Worm (Caenorhabditis elegans): ENCODE data around the gene F35E12.9.

F35E12.9 gene

ce11 chrV:13790557-13790956 lies 45.6 kb upstream of the F35E12.9 start (continued):
- TF ChIP-seq vab-15 (tag; optimal IDR thresholded peaks at IDR 0.05) (peak; percentile 32), lin-15B (tag; optimal IDR thresholded peaks at IDR 0.05) (no peak), mab-9 (GFP tag; IDR thresholded peaks at IDR 0.05) (no peak), skn-1 (tag; optimal IDR thresholded peaks at IDR 0.05) (no peak), tbx-2 (tag; optimal IDR thresholded peaks at IDR 0.05) (peak; percentile 20), jun-1 (tag; optimal IDR thresholded peaks at IDR 0.05) (no peak), ets-5 (GFP tag; IDR thresholded peaks at IDR 0.05) (no peak), blmp-1 (tag; optimal IDR thresholded peaks at IDR 0.05) (peak; percentile 54), pag-3 (tag; optimal IDR thresholded peaks at IDR 0.05; ENCODE audit: borderline replicate concordance, insufficient read depth) (no peak), nhr-84 (tag; optimal IDR thresholded peaks at IDR 0.05) (no peak), isw-1 (GFP tag; IDR thresholded peaks at IDR 0.05) (no peak), unc-86 (tag; optimal IDR thresholded peaks at IDR 0.05) (peak; percentile 4), fkh-4 (tag; optimal IDR thresholded peaks at IDR 0.05; ENCODE audit: borderline replicate concordance) (no peak), dsc-1 (tag; optimal IDR thresholded peaks at IDR 0.05) (no peak), ceh-63 (GFP tag; optimal IDR thresholded peaks at IDR 0.05) (no peak), C16A3.4 (tag; optimal IDR thresholded peaks at IDR 0.05) (no peak), ceh-8 (GFP tag; optimal IDR thresholded peaks at IDR 0.05) (no peak), F16B12.6 (tag; optimal IDR thresholded peaks at IDR 0.05) (no peak), efl-3 (GFP tag; optimal IDR thresholded peaks at IDR 0.05) (no peak)

DNA sequence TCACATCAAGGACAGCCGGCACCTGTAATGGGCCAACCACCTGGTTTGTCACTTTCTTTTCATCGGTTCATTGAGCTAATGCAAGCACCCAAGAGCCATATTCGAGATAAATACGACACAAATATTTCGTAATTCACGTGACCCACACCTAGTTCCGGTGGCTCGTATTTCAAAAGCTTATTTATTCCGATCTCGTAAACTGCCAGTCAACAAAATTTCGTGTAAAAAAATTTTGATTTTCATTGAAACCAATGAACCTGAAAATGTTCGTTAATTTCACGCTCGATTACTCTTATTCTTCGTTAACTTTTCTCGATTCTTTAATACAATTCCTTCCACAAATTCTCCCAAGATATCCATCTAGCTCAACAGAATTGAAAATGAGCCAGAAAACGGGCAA lies 45.2 kb upstream of the F35E12.9 start:
- TF ChIP-seq nhr-71 (tag; optimal IDR thresholded peaks at IDR 0.05) = no peak
- TF ChIP-seq fkh-8 (tag; optimal IDR thresholded peaks at IDR 0.05) = peak; percentile 6

DNA sequence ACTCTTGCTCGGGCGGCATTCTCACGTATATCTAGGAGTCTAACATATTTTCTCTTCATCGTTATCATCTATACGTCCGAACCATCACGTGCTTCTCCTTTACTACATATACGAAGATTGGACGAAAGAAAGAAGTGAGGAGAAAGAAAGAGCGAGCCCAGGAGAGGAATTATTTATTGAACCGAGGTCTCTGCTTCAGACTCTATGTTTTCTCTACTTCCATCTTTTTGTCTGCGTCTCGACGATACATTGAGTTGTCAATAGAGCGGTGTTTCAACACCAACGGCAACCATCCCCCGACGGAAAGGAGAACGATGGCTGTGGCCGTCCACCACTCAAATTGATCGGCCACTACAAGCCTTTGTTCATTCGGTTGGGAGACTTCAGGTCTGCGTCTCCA lies 44.4 kb upstream of the F35E12.9 start:
- TF ChIP-seq ceh-88 (GFP tag; IDR thresholded peaks at IDR 0.05) = peak; percentile 66
- TF ChIP-seq tbx-2 (tag; optimal IDR thresholded peaks at IDR 0.05) = peak; percentile 87
- peak; percentile 95 for TF ChIP-seq nhr-71 (tag; optimal IDR thresholded peaks at IDR 0.05)
- peak; percentile 64 for TF ChIP-seq nhr-90 (tag; optimal IDR thresholded peaks at IDR 0.05; ENCODE audit: poor library complexity)
- TF ChIP-seq sox-4 (tag; optimal IDR thresholded peaks at IDR 0.05) = peak; percentile 60
- TF ChIP-seq nhr-47 (tag; optimal IDR thresholded peaks at IDR 0.05) = peak; percentile 83
- no peak for TF ChIP-seq unc-30 (tag; optimal IDR thresholded peaks at IDR 0.05)
- TF ChIP-seq grh-1 (GFP tag; IDR thresholded peaks at IDR 0.05) = peak; percentile 55
- peak; percentile 93 for TF ChIP-seq snu-23 (GFP tag; optimal IDR thresholded peaks at IDR 0.05)
- TF ChIP-seq dpl-1 (GFP tag; optimal IDR thresholded peaks at IDR 0.05) = peak; percentile 30 to 76 (median 65)
- TF ChIP-seq nhr-84 (tag; optimal IDR thresholded peaks at IDR 0.05) = no peak
- peak; percentile 80 for TF ChIP-seq rnt-1 (tag; optimal IDR thresholded peaks at IDR 0.05)
- peak; percentile 98 for TF ChIP-seq lin-14 (GFP tag; optimal IDR thresholded peaks at IDR 0.05)
- peak; percentile 65 for TF ChIP-seq jun-1 (tag; optimal IDR thresholded peaks at IDR 0.05)
- TF ChIP-seq aly-2 (tag; optimal IDR thresholded peaks at IDR 0.05) = peak; percentile 34
- no peak for TF ChIP-seq tlp-1 (tag; optimal IDR thresholded peaks at IDR 0.05)
- peak; percentile 21 to 68 for TF ChIP-seq egl-27 (tag; optimal IDR thresholded peaks at IDR 0.05)
- TF ChIP-seq aha-1 (tag; optimal IDR thresholded peaks at IDR 0.05) = no peak
- TF ChIP-seq pag-3 (tag; optimal IDR thresholded peaks at IDR 0.05; ENCODE audit: borderline replicate concordance, insufficient read depth) = no peak
- no peak for TF ChIP-seq ces-1 (GFP tag; optimal IDR thresholded peaks at IDR 0.05)
- TF ChIP-seq sup-37 (GFP tag; optimal IDR thresholded peaks at IDR 0.05) = no peak
- no peak for TF ChIP-seq alr-1 (tag; optimal IDR thresholded peaks at IDR 0.05; ENCODE audit: borderline replicate concordance)
- peak; percentile 66 for TF ChIP-seq mef-2 (tag; optimal IDR thresholded peaks at IDR 0.05)
- peak; percentile 29 for TF ChIP-seq pqm-1 (tag; optimal IDR thresholded peaks at IDR 0.05)
- TF ChIP-seq xbp-1 (tag; optimal IDR thresholded peaks at IDR 0.05) = peak; percentile 70
- TF ChIP-seq nhr-76 (tag; optimal IDR thresholded peaks at IDR 0.05) = no peak
- TF ChIP-seq ceh-90 (tag; optimal IDR thresholded peaks at IDR 0.05) = no peak
- peak; percentile 39 for TF ChIP-seq snpc-4 (tag; optimal IDR thresholded peaks at IDR 0.05)
- no peak for TF ChIP-seq unc-62 (GFP tag; optimal IDR thresholded peaks at IDR 0.05)
- TF ChIP-seq blmp-1 (tag; optimal IDR thresholded peaks at IDR 0.05) = peak; percentile 65
- TF ChIP-seq hlh-4 (tag; optimal IDR thresholded peaks at IDR 0.05) = no peak
- peak; percentile 76 to 84 for TF ChIP-seq efl-1 (optimal IDR thresholded peaks at IDR 0.05)
- peak; percentile 61 to 95 for TF ChIP-seq efl-1 (GFP tag; optimal IDR thresholded peaks at IDR 0.05 in 1 of 2)
- no peak for TF ChIP-seq C04F5.9 (tag; optimal IDR thresholded peaks at IDR 0.05)
- TF ChIP-seq C16A3.4 (tag; optimal IDR thresholded peaks at IDR 0.05) = peak; percentile 89
- TF ChIP-seq sptf-1 (tag; optimal IDR thresholded peaks at IDR 0.05) = no peak
- TF ChIP-seq ets-5 (GFP tag; IDR thresholded peaks at IDR 0.05) = no peak
